Fruit fly (Drosophila melanogaster) whole organism, embryonic: ENCODE results near the gene Slimp.

Experiments used
- Asciz ChIP-seq: fragments of 200-800 bp; sonication (Bioruptor generic); optimal IDR thresholded peaks from 2 replicates; lab custom pipeline; 2017; ENCODE audit warnings: missing biosample characterization, mild to moderate bottlenecking, missing genetic modification characterization, missing genetic modification reagents
- Atf3 ChIP-seq: fragments of 200-800 bp; sonication (Bioruptor generic); optimal IDR thresholded peaks from 3 replicates; lab custom pipeline; 2016; ENCODE audit warnings: missing biosample characterization, missing genetic modification characterization
- C15 ChIP-seq: fragments of 200-800 bp; sonication (Bioruptor generic); IDR thresholded peaks from 3 replicates; pipeline ENCODE4 v1.3.6; 2022; ENCODE audit warnings: missing biosample characterization, missing genetic modification characterization
- CG10431 ChIP-seq: fragments of 200-800 bp; sonication (Bioruptor generic); optimal IDR thresholded peaks from 3 replicates; lab custom pipeline; 2018; ENCODE audit warnings: missing biosample characterization, mild to moderate bottlenecking, missing genetic modification characterization
- CG11560 ChIP-seq: fragments of 200-800 bp; sonication (Bioruptor generic); IDR thresholded peaks from 3 replicates; pipeline ENCODE4 v1.3.6; 2022; ENCODE audit warnings: missing biosample characterization, missing genetic modification characterization
- CG12769 ChIP-seq: fragments of 200-800 bp; sonication (Bioruptor generic); optimal IDR thresholded peaks from 2 replicates; lab custom pipeline; 2019; ENCODE audit warnings: missing biosample characterization, mild to moderate bottlenecking, missing genetic modification characterization, moderate library complexity
- CG13775 ChIP-seq: fragments of 200-800 bp; sonication (Bioruptor generic); optimal IDR thresholded peaks from 3 replicates; lab custom pipeline; 2017; ENCODE audit warnings: missing biosample characterization, mild to moderate bottlenecking, missing genetic modification characterization
- CG1832 ChIP-seq: fragments of 200-800 bp; sonication (Bioruptor generic); optimal IDR thresholded peaks from 2 replicates; lab custom pipeline; 2017; ENCODE audit warnings: missing biosample characterization, mild to moderate bottlenecking, missing genetic modification characterization, inconsistent platforms
- CG18599 ChIP-seq: fragments of 200-800 bp; sonication (Bioruptor generic); optimal IDR thresholded peaks from 3 replicates; lab custom pipeline; 2017; ENCODE audit warnings: missing biosample characterization, missing genetic modification characterization, mild to moderate bottlenecking, moderate library complexity, missing genetic modification reagents
- CG30403 ChIP-seq: fragments of 200-800 bp; sonication (Bioruptor generic); optimal IDR thresholded peaks from 3 replicates; lab custom pipeline; 2016; ENCODE audit warnings: missing biosample characterization, missing genetic modification characterization
- CG31388 ChIP-seq: fragments of 200-800 bp; sonication (Bioruptor generic); optimal IDR thresholded peaks from 2 replicates; lab custom pipeline; 2016; ENCODE audit warnings: missing biosample characterization, missing genetic modification characterization
- CG3163 ChIP-seq: fragments of 200-800 bp; sonication (Bioruptor generic); optimal IDR thresholded peaks from 3 replicates; lab custom pipeline; 2016; ENCODE audit warnings: missing biosample characterization, missing genetic modification characterization
- CG33213 ChIP-seq: fragments of 200-800 bp; sonication (Bioruptor generic); optimal IDR thresholded peaks from 3 replicates; lab custom pipeline; 2016; ENCODE audit warnings: missing biosample characterization, missing genetic modification characterization
- CG3847 ChIP-seq: fragments of 200-800 bp; sonication (Bioruptor generic); IDR thresholded peaks from 2 replicates; pipeline ENCODE4 v1.3.6; 2022; ENCODE audit warnings: missing biosample characterization, missing genetic modification characterization
- CG3995 ChIP-seq: fragments of 200-800 bp; sonication (Bioruptor generic); optimal IDR thresholded peaks from 3 replicates; lab custom pipeline; 2016; ENCODE audit warnings: missing biosample characterization, missing genetic modification characterization
- CG8765 ChIP-seq: fragments of 200-800 bp; sonication (Bioruptor generic); IDR thresholded peaks from 2 replicates; pipeline ENCODE4 v1.3.6; 2022; ENCODE audit warnings: missing biosample characterization, missing genetic modification characterization
- CG8944 ChIP-seq: fragments of 200-800 bp; sonication (Bioruptor generic); optimal IDR thresholded peaks from 3 replicates; lab custom pipeline; 2016; ENCODE audit warnings: missing biosample characterization, missing genetic modification characterization
- CG9215 ChIP-seq: fragments of 200-800 bp; sonication (Bioruptor generic); IDR thresholded peaks from 2 replicates; pipeline ENCODE4 v1.3.6; 2022; ENCODE audit warnings: missing biosample characterization, missing genetic modification characterization
- CG9817 ChIP-seq: fragments of 200-800 bp; sonication (Bioruptor generic); optimal IDR thresholded peaks from 2 replicates; lab custom pipeline; 2018; ENCODE audit warnings: missing biosample characterization, mild to moderate bottlenecking, missing genetic modification characterization, moderate library complexity
- CrebB ChIP-seq: fragments of 200-800 bp; sonication (Bioruptor generic); optimal IDR thresholded peaks from 3 replicates; lab custom pipeline; 2018; ENCODE audit warnings: missing biosample characterization, mild to moderate bottlenecking, missing genetic modification characterization
- Doc3 ChIP-seq: fragments of 200-800 bp; sonication (Bioruptor generic); IDR thresholded peaks from 3 replicates; pipeline ENCODE4 v1.3.6; 2022; ENCODE audit warnings: missing biosample characterization, missing genetic modification characterization; ENCODE audit not compliant: partially characterized antibody
- Dref ChIP-seq: fragments of 200-800 bp; sonication (Bioruptor generic); IDR thresholded peaks from 2 replicates; pipeline ENCODE4 v1.3.6; 2022; ENCODE audit warnings: missing biosample characterization, missing genetic modification characterization
- Elba2 ChIP-seq: fragments of 200-800 bp; sonication (Bioruptor generic); optimal IDR thresholded peaks from 3 replicates; lab custom pipeline; 2016; ENCODE audit warnings: missing biosample characterization, missing genetic modification characterization
- Gsc ChIP-seq: fragments of 200-800 bp; sonication (Bioruptor generic); IDR thresholded peaks from 2 replicates; pipeline ENCODE4 v1.3.6; 2022; ENCODE audit warnings: missing biosample characterization, missing genetic modification characterization
- HHEX ChIP-seq: fragments of 200-800 bp; sonication (Bioruptor generic); optimal IDR thresholded peaks from 3 replicates; lab custom pipeline; 2017; ENCODE audit warnings: missing biosample characterization, mild to moderate bottlenecking, missing genetic modification characterization, missing genetic modification reagents
- Kr ChIP-seq: fragments of 200-800 bp; sonication (Bioruptor generic); optimal IDR thresholded peaks from 2 replicates; lab custom pipeline; 2017; ENCODE audit warnings: missing biosample characterization, mild to moderate bottlenecking, missing genetic modification characterization
- Med ChIP-seq: fragments of 200-800 bp; sonication (Bioruptor generic); peaks from one replicate; lab custom pipeline; 2016; ENCODE audit warnings: missing biosample characterization, missing genetic modification characterization, mild to moderate bottlenecking, inconsistent platforms, moderate library complexity
- NK7.1 ChIP-seq: fragments of 200-800 bp; sonication (Bioruptor generic); optimal IDR thresholded peaks from 3 replicates; lab custom pipeline; 2016; ENCODE audit warnings: missing biosample characterization, missing genetic modification characterization
- Ssrp ChIP-seq: fragments of 200-800 bp; sonication (Bioruptor generic); optimal IDR thresholded peaks from 2 replicates; lab custom pipeline; 2018; ENCODE audit warnings: missing biosample characterization, mild to moderate bottlenecking, missing genetic modification characterization, moderate library complexity
- TFAM ChIP-seq: fragments of 200-800 bp; sonication (Bioruptor generic); optimal IDR thresholded peaks from 2 replicates; lab custom pipeline; 2017; ENCODE audit warnings: missing biosample characterization, missing genetic modification characterization, inconsistent platforms
- ase ChIP-seq: fragments of 200-800 bp; sonication (Bioruptor generic); IDR thresholded peaks from 3 replicates; pipeline ENCODE4 v1.3.6; 2022; ENCODE audit warnings: missing biosample characterization, missing genetic modification characterization
- ato ChIP-seq: fragments of 200-800 bp; sonication (Bioruptor generic); IDR thresholded peaks from 2 replicates; pipeline ENCODE4 v1.3.6; 2022; ENCODE audit warnings: missing biosample characterization, missing genetic modification characterization; ENCODE audit not compliant: partially characterized antibody
- bbx ChIP-seq: fragments of 200-800 bp; sonication (Bioruptor generic); IDR thresholded peaks from 2 replicates; pipeline ENCODE4 v1.3.6; 2022; ENCODE audit warnings: missing biosample characterization, missing genetic modification characterization; ENCODE audit not compliant: partially characterized antibody
- br ChIP-seq: fragments of >200 bp; optimal IDR thresholded peaks from 2 replicates; lab custom pipeline; 2017
- chn ChIP-seq: fragments of 200-800 bp; sonication (Bioruptor generic); optimal IDR thresholded peaks from 2 replicates; lab custom pipeline; 2016; ENCODE audit warnings: missing biosample characterization, missing genetic modification characterization
- dpn ChIP-seq, 2 experiments: fragments of 200-800 bp; sonication (Bioruptor generic); optimal IDR thresholded peaks; 3 replicates each; lab custom pipeline; 2016; ENCODE audit warnings: missing biosample characterization in 2 of 2, missing genetic modification characterization in 2 of 2
- ems ChIP-seq: fragments of 200-800 bp; sonication (Bioruptor generic); optimal IDR thresholded peaks from 3 replicates; lab custom pipeline; 2016; ENCODE audit warnings: missing biosample characterization, missing genetic modification characterization
- gce ChIP-seq: fragments of 200-800 bp; sonication (Bioruptor generic); IDR thresholded peaks from 3 replicates; pipeline ENCODE4 v1.3.6; 2022; ENCODE audit warnings: missing biosample characterization, missing genetic modification characterization
- gt ChIP-seq: fragments of 200-800 bp; sonication (Bioruptor generic); IDR thresholded peaks from 2 replicates; pipeline ENCODE4 v1.3.6; 2022; ENCODE audit warnings: missing biosample characterization, missing genetic modification characterization
- hb ChIP-seq: fragments of 200-800 bp; sonication (Bioruptor generic); IDR thresholded peaks from 3 replicates; pipeline ENCODE4 v1.3.6; 2022; ENCODE audit warnings: missing biosample characterization, missing genetic modification characterization; ENCODE audit not compliant: partially characterized antibody
- ken ChIP-seq: fragments of 200-800 bp; sonication (Bioruptor generic); IDR thresholded peaks from 3 replicates; pipeline ENCODE4 v1.3.6; 2022; ENCODE audit warnings: missing biosample characterization, missing genetic modification characterization
- lab ChIP-seq: fragments of 200-800 bp; sonication (Bioruptor generic); optimal IDR thresholded peaks from 3 replicates; lab custom pipeline; 2017; ENCODE audit warnings: missing biosample characterization, missing genetic modification characterization, mild to moderate bottlenecking, moderate library complexity, missing genetic modification reagents
- mirr ChIP-seq: fragments of 200-800 bp; sonication (Bioruptor generic); optimal IDR thresholded peaks from 3 replicates; lab custom pipeline; 2018; ENCODE audit warnings: missing biosample characterization, mild to moderate bottlenecking, missing genetic modification characterization
- onecut ChIP-seq: fragments of 200-800 bp; sonication (Bioruptor generic); IDR thresholded peaks from 2 replicates; pipeline ENCODE4 v1.3.6; 2022; ENCODE audit warnings: missing biosample characterization, missing genetic modification characterization
- pan ChIP-seq, 4 experiments: fragments of >200 bp in 3 of 4; fragments of 200-800 bp in 1 of 4; sonication (Bioruptor generic) in 1 of 4; optimal IDR thresholded peaks in 3 of 4; IDR thresholded peaks in 1 of 4; 2 replicates each; pipeline versions ENCODE4 v1.3.6 to Lab custom; 2017 to 2022; ENCODE audit warnings: missing biosample characterization in 2 of 4, missing genetic modification characterization in 2 of 4, mixed read lengths in 1 of 4
- pros ChIP-seq: fragments of 200-800 bp; sonication (Bioruptor generic); optimal IDR thresholded peaks from 3 replicates; lab custom pipeline; 2019; ENCODE audit warnings: missing biosample characterization, mild to moderate bottlenecking, missing genetic modification characterization, moderate library complexity
- scrt ChIP-seq: fragments of 200-800 bp; sonication (Bioruptor generic); optimal IDR thresholded peaks from 2 replicates; lab custom pipeline; 2018; ENCODE audit warnings: missing biosample characterization, mild to moderate bottlenecking, missing genetic modification characterization, moderate library complexity
- seq ChIP-seq: fragments of 200-800 bp; sonication (Bioruptor generic); IDR thresholded peaks from 2 replicates; pipeline ENCODE4 v1.3.6; 2022; ENCODE audit warnings: missing biosample characterization, missing genetic modification characterization
- zen2 ChIP-seq: fragments of 200-800 bp; sonication (Bioruptor generic); IDR thresholded peaks from 3 replicates; pipeline ENCODE4 v1.3.6; 2022; ENCODE audit warnings: missing biosample characterization, missing genetic modification characterization; ENCODE audit not compliant: partially characterized antibody

Slimp gene

DNA sequence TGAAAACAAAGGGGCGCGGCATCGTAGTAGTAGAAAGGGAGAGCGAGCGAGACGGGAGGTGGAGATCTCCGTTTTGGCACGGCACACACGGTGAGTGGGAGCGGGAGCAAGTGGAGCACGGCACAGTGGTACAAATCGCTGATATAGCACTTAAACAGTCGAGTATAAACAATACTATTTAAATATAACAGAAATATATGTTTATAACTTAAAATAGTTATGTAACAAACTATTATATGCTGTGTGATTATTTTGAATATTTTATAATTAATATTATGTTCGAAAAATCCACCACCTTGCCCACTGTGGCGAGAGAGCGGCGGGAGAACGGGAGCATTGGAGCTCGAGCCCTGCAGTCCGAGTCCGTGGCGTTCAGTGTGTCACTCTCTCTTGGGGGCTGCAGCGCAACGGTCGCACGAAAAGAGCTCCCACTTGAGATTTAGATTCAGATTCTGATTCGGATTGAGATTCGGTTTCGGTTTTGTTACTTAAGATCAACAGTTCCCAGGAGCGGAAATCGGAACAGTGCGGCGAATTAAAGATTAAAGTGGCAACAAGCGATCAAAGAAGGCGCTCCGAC is 7.7 kb downstream of the Slimp start, which contains the start of gene Kal1 (continued):
- TF ChIP-seq CG3163 (GFP tag; lab: Kevin White, UChicago) (no peak), CG31388 (peak; percentile 58), CG13775 (GFP tag; lab: Kevin White, UChicago) (peak; percentile 85), TFAM (GFP tag; lab: Kevin White, UChicago) (peak; percentile 63), gce (GFP tag; lab: Robert Waterston, UW) (peak; percentile 86), CG3847 (peak; percentile 87), zen2 (GFP tag; lab: Robert Waterston, UW) (no peak), lab (peak; percentile 96), Atf3 (no peak), HHEX (GFP tag; lab: Kevin White, UChicago) (peak; percentile 91), ato (GFP tag; lab: Robert Waterston, UW) (no peak), dpn (GFP tag; optimal IDR thresholded peaks at IDR 0.05; lab: Kevin White, UChicago) (peak in 1 of 2 experiments; percentile 86), CG8765 (GFP tag; lab: Robert Waterston, UW) (0 out of 2 replicates have a peak, but pooled peaks have one; percentile 34), scrt (GFP tag; lab: Kevin White, UChicago) (peak; percentile 82), Elba2 (GFP tag; lab: Kevin White, UChicago) (no peak), CrebB (tag; lab: Kevin White, UChicago) (peak; percentile 89), Asciz (GFP tag; lab: Kevin White, UChicago) (peak; percentile 96), br (lab: Kevin White, UChicago) (no peak), Kr (GFP tag; lab: Kevin White, UChicago) (no peak), mirr (no peak), bbx (GFP tag; lab: Robert Waterston, UW) (no peak), chn (peak; percentile 49), CG8944 (GFP tag; lab: Kevin White, UChicago) (no peak), CG1832 (GFP tag; lab: Kevin White, UChicago) (peak; percentile 9), CG30403 (GFP tag; lab: Kevin White, UChicago) (peak; percentile 88), CG12769 (tag; lab: Kevin White, UChicago) (peak; percentile 88), CG18599 (GFP tag; lab: Kevin White, UChicago) (peak; percentile 92), Gsc (GFP tag; lab: Robert Waterston, UW) (peak; percentile 69), ems (GFP tag; lab: Kevin White, UChicago) (peak; percentile 29), ase (GFP tag; lab: Robert Waterston, UW) (peak; percentile 86), Med (peak; percentile 88), NK7.1 (GFP tag; lab: Kevin White, UChicago) (no peak), onecut (GFP tag; lab: Robert Waterston, UW) (peak; percentile 87), hb (GFP tag; lab: Robert Waterston, UW) (no peak), CG9817 (peak; percentile 66), CG9215 (peak; percentile 59), Ssrp (tag; lab: Kevin White, UChicago) (peak; percentile 92), Doc3 (GFP tag; lab: Robert Waterston, UW) (no peak), CG10431 (GFP tag; lab: Kevin White, UChicago) (peak; percentile 87), pros (GFP tag; lab: Kevin White, UChicago) (no peak), CG11560 (tag; lab: Robert Waterston, UW) (peak; percentile 72; the same call in 2 of the 3 replicates), ken (GFP tag; lab: Robert Waterston, UW) (peak; percentile 90), CG33213 (peak; percentile 2), gt (peak; percentile 60; the same call in 1 of the 2 replicates), Dref (GFP tag; lab: Robert Waterston, UW) (no peak), pan (optimal IDR thresholded peaks at IDR 0.05; lab: Kevin White, UChicago) (no peak), pan (GFP tag; optimal IDR thresholded peaks at IDR 0.05 in 1 of 2, IDR thresholded peaks at IDR 0.05 in 1 of 2) (peak in 1 of 2 experiments; percentile 94), C15 (peak; percentile 68; the same call in 1 of the 3 replicates), seq (GFP tag; lab: Robert Waterston, UW) (peak; percentile 95), CG3995 (GFP tag; lab: Kevin White, UChicago) (peak; percentile 25)
